Fruit fly (Drosophila melanogaster): ENCODE results near the gene Cyp4s3.

Cyp4s3 gene

DNA sequence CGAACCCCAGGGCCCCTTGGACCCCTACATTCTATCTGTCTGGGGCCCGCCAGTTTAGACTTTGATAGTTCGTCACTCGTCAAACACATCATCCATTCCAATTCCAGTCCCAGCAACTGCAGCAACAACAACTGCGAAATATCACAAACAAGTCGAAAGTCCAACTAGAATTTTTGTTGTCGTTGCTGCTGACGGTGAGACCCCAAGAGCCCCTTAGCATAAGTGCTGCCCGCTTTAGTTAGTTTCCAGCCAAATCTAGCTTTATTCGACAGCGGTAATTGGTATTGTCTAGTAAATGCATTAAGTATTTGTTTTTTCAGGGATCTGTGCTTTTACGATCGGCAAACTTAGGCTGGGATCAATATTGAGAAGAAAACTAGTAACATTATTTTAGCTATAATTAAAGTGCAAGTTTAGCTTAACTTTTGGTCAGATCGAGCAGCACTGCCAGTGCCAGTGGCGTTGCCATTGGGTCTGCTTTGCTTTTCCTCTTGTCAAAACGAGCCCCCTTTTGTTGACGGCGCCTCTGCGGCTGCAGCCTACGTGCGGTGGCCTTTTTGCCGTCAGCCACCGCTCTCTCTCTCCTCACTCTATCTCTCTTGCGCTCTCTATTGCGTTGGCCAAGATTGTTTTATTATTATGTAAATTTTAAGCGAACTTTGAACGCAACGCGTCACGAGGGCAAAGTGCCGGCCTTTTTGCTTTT, 41.5 kb downstream of the Cyp4s3 start (continued):
- TF ChIP-seq CG6765 (GFP tag; optimal IDR thresholded peaks at IDR 0.05), result peak; percentile 78
- peak; percentile 85 for TF ChIP-seq CG1233 (GFP tag; optimal IDR thresholded peaks at IDR 0.05)
- peak; percentile 72 for TF ChIP-seq tap (tag; optimal IDR thresholded peaks at IDR 0.05)
- TF ChIP-seq ase (GFP tag; IDR thresholded peaks at IDR 0.05), result peak; percentile 83
- TF ChIP-seq CG8359 (GFP tag; optimal IDR thresholded peaks at IDR 0.05; ENCODE audit: borderline replicate concordance), result peak; percentile 28
- TF ChIP-seq tgo (GFP tag; IDR thresholded peaks at IDR 0.05), result peak; percentile 89
- peak; percentile 92 for TF ChIP-seq gro (GFP tag; optimal IDR thresholded peaks at IDR 0.05)
- peak; percentile 2 for TF ChIP-seq lbe (GFP tag; optimal IDR thresholded peaks at IDR 0.05)
- TF ChIP-seq CG6683 (GFP tag; optimal IDR thresholded peaks at IDR 0.05), result peak; percentile 83
- peak; percentile 82; the same call in 2 of the 3 replicates for TF ChIP-seq so (GFP tag; IDR thresholded peaks at IDR 0.05)
- peak; percentile 51 for TF ChIP-seq trem (tag; optimal IDR thresholded peaks at IDR 0.05)
- peak; percentile 80 for TF ChIP-seq D19A (tag; optimal IDR thresholded peaks at IDR 0.05)
- TF ChIP-seq sug (tag; optimal IDR thresholded peaks at IDR 0.05), result peak; percentile 90
- TF ChIP-seq Gug (GFP tag; IDR thresholded peaks at IDR 0.05), result peak; percentile 98
- peak; percentile 89 for TF ChIP-seq CG9876 (GFP tag; optimal IDR thresholded peaks at IDR 0.05)
- peak; percentile 92 for TF ChIP-seq CG12769 (tag; optimal IDR thresholded peaks at IDR 0.05)
- TF ChIP-seq unc-4 (GFP tag; IDR thresholded peaks at IDR 0.05; ENCODE audit: partially characterized antibody), result no peak
- TF ChIP-seq NFAT (GFP tag; IDR thresholded peaks at IDR 0.05), result peak; percentile 97
- TF ChIP-seq Camta (GFP tag; optimal IDR thresholded peaks at IDR 0.05), result peak; percentile 91
- peak; percentile 91 for TF ChIP-seq Mrtf (GFP tag; IDR thresholded peaks at IDR 0.05)
- TF ChIP-seq Hsf (GFP tag; optimal IDR thresholded peaks at IDR 0.05), result peak; percentile 91
- no peak for TF ChIP-seq HLHmδ (GFP tag; optimal IDR thresholded peaks at IDR 0.05)
- TF ChIP-seq Sry-δ (GFP tag; optimal IDR thresholded peaks at IDR 0.05), result peak; percentile 65
- peak; percentile 74 for TF ChIP-seq ash1 (GFP tag; optimal IDR thresholded peaks at IDR 0.05)
- no peak for TF ChIP-seq CG34224 (GFP tag; IDR thresholded peaks at IDR 0.05; ENCODE audit: partially characterized antibody)
- peak; percentile 76 for TF ChIP-seq cato (GFP tag; optimal IDR thresholded peaks at IDR 0.05; ENCODE audit: borderline replicate concordance)
- TF ChIP-seq E2f2 (GFP tag; IDR thresholded peaks at IDR 0.05), result peak; percentile 67
- TF ChIP-seq CG11696 (GFP tag; IDR thresholded peaks at IDR 0.05), result peak; percentile 66
- TF ChIP-seq CG34422 (GFP tag; IDR thresholded peaks at IDR 0.05), result peak; percentile 89; the same call in 2 of the 3 replicates
- peak; percentile 91 for TF ChIP-seq vvl (GFP tag; IDR thresholded peaks at IDR 0.05)
- peak; percentile 23 for TF ChIP-seq pros (GFP tag; optimal IDR thresholded peaks at IDR 0.05)
- peak; percentile 60 for TF ChIP-seq CG12299 (tag; optimal IDR thresholded peaks at IDR 0.05)
- peak; percentile 30 for TF ChIP-seq CG10565 (GFP tag; optimal IDR thresholded peaks at IDR 0.05)
- peak; percentile 87 for TF ChIP-seq CG12744 (GFP tag; optimal IDR thresholded peaks at IDR 0.05)
- peak; percentile 79 for TF ChIP-seq danr (GFP tag; IDR thresholded peaks at IDR 0.05)
- peak; percentile 39 for TF ChIP-seq Dip2 (GFP tag; IDR thresholded peaks at IDR 0.05)
- peak; percentile 54 for TF ChIP-seq CG15601 (tag; optimal IDR thresholded peaks at IDR 0.05)
- TF ChIP-seq CG12236 (GFP tag; optimal IDR thresholded peaks at IDR 0.05), result peak; percentile 78
- peak; percentile 62 for TF ChIP-seq ap (GFP tag; IDR thresholded peaks at IDR 0.05)
- peak; percentile 36 for TF ChIP-seq TFAM (GFP tag; optimal IDR thresholded peaks at IDR 0.05)
- peak; percentile 64 for TF ChIP-seq exex (tag; optimal IDR thresholded peaks at IDR 0.05)
- TF ChIP-seq CG15696 (tag; optimal IDR thresholded peaks at IDR 0.05), result peak; percentile 53
- TF ChIP-seq CG13296 (GFP tag; optimal IDR thresholded peaks at IDR 0.05), result peak; percentile 89
- peak; percentile 79 for TF ChIP-seq CG4854 (GFP tag; optimal IDR thresholded peaks at IDR 0.05)
- TF ChIP-seq Spps (tag; optimal IDR thresholded peaks at IDR 0.05), result peak; percentile 46
- TF ChIP-seq Aef1 (GFP tag; IDR thresholded peaks at IDR 0.05), result peak; percentile 89
- TF ChIP-seq fu2 (GFP tag; optimal IDR thresholded peaks at IDR 0.05), result peak; percentile 92
- TF ChIP-seq CG15479 (GFP tag; optimal IDR thresholded peaks at IDR 0.05), result no peak
- TF ChIP-seq CG15514 (GFP tag; optimal IDR thresholded peaks at IDR 0.05), result peak; percentile 81

Data from whole organism, embryonic.